Fruit fly (Drosophila melanogaster) whole organism, adult: ENCODE results near the gene Nplp4.

Experiments
- CG11617 ChIP-seq: fragments of 200-800 bp; sonication (Bioruptor generic); optimal IDR thresholded peaks from 2 replicates; lab custom pipeline; 2017; ENCODE audit warnings: mild to moderate bottlenecking, missing biosample characterization, missing genetic modification reagents, missing genetic modification characterization
- CG12768 ChIP-seq: fragments of 200-800 bp; sonication (Bioruptor generic); optimal IDR thresholded peaks from 2 replicates; lab custom pipeline; 2017; ENCODE audit warnings: missing biosample characterization, missing genetic modification characterization, mild to moderate bottlenecking, moderate library complexity, missing genetic modification reagents
- CG14711 ChIP-seq: fragments of 200-800 bp; sonication (Bioruptor generic); optimal IDR thresholded peaks from 2 replicates; lab custom pipeline; 2018; ENCODE audit warnings: missing biosample characterization, mild to moderate bottlenecking, missing genetic modification characterization, moderate library complexity
- CG1620 ChIP-seq: fragments of 200-800 bp; sonication (Bioruptor generic); optimal IDR thresholded peaks from 2 replicates; lab custom pipeline; 2016; ENCODE audit warnings: missing biosample characterization, missing genetic modification characterization
- CG33017 ChIP-seq: fragments of 200-800 bp; sonication (Bioruptor generic); optimal IDR thresholded peaks from 2 replicates; lab custom pipeline; 2018; ENCODE audit warnings: missing biosample characterization, mild to moderate bottlenecking, missing genetic modification characterization, moderate library complexity
- CG5204 ChIP-seq: fragments of 200-800 bp; sonication (Bioruptor generic); optimal IDR thresholded peaks from 2 replicates; lab custom pipeline; 2016; ENCODE audit warnings: missing biosample characterization, missing genetic modification characterization
- CG7045 ChIP-seq: fragments of 200-800 bp; sonication (Bioruptor generic); optimal IDR thresholded peaks from 2 replicates; lab custom pipeline; 2017; ENCODE audit warnings: missing biosample characterization, mild to moderate bottlenecking, missing genetic modification characterization
- CG7101 ChIP-seq: fragments of 200-800 bp; sonication (Bioruptor generic); optimal IDR thresholded peaks from 2 replicates; lab custom pipeline; 2018; ENCODE audit warnings: missing biosample characterization, mild to moderate bottlenecking, missing genetic modification characterization, moderate library complexity
- Clk ChIP-seq: fragments of 200-800 bp; sonication (Bioruptor generic); optimal IDR thresholded peaks from 2 replicates; lab custom pipeline; 2017; ENCODE audit warnings: missing biosample characterization, missing genetic modification characterization
- Crg-1 ChIP-seq: fragments of 200-800 bp; sonication (Bioruptor generic); optimal IDR thresholded peaks from 2 replicates; lab custom pipeline; 2016; ENCODE audit warnings: missing biosample characterization, missing genetic modification characterization
- Hr96 ChIP-seq: fragments of 200-800 bp; sonication (Bioruptor generic); optimal IDR thresholded peaks from 2 replicates; lab custom pipeline; 2016; ENCODE audit warnings: missing biosample characterization, missing genetic modification characterization
- Mnt ChIP-seq: fragments of 200-800 bp; sonication (Bioruptor generic); optimal IDR thresholded peaks from 2 replicates; lab custom pipeline; 2016; ENCODE audit warnings: missing biosample characterization, mild to moderate bottlenecking, missing genetic modification characterization
- bab1 ChIP-seq: fragments of 200-800 bp; sonication (Bioruptor generic); optimal IDR thresholded peaks from 3 replicates; lab custom pipeline; 2019; ENCODE audit warnings: missing biosample characterization, mild to moderate bottlenecking, missing genetic modification characterization, moderate library complexity
- cic ChIP-seq: fragments of 200-800 bp; sonication (Bioruptor generic); optimal IDR thresholded peaks from 2 replicates; lab custom pipeline; 2017; ENCODE audit warnings: missing biosample characterization, mild to moderate bottlenecking, missing genetic modification characterization, moderate library complexity
- cnc ChIP-seq, 2 experiments: fragments of >200 bp; optimal IDR thresholded peaks; 2 replicates each; lab custom pipeline; 2017
- kay ChIP-seq: fragments of 200-800 bp; sonication (Bioruptor generic); peaks from one replicate; lab custom pipeline; 2016; ENCODE audit warnings: missing biosample characterization, missing genetic modification characterization, borderline replicate concordance
- ovo ChIP-seq: fragments of 200-800 bp; sonication (Bioruptor generic); optimal IDR thresholded peaks from 2 replicates; lab custom pipeline; 2016; ENCODE audit warnings: missing biosample characterization, missing genetic modification characterization
- pad ChIP-seq: fragments of 200-800 bp; sonication (Bioruptor generic); optimal IDR thresholded peaks from 3 replicates; lab custom pipeline; 2017; ENCODE audit warnings: missing biosample characterization, missing genetic modification characterization, mild to moderate bottlenecking, moderate library complexity, missing genetic modification reagents
- tj ChIP-seq: fragments of 200-800 bp; sonication (Bioruptor generic); optimal IDR thresholded peaks from 3 replicates; lab custom pipeline; 2017; ENCODE audit warnings: missing biosample characterization, mild to moderate bottlenecking, missing genetic modification characterization, moderate library complexity
- toe ChIP-seq: fragments of 200-800 bp; sonication (Bioruptor generic); optimal IDR thresholded peaks from 2 replicates; lab custom pipeline; 2016; ENCODE audit warnings: missing biosample characterization, missing genetic modification characterization

Gene Nplp4

dm6 chr2L:2038253-2038955 lies 30.2 kb downstream of the Nplp4 start:
- TF ChIP-seq CG7045 (GFP tag; lab: Kevin White, UChicago) (no peak), Crg-1 (no peak), cic (peak; percentile 49), CG11617 (peak; percentile 2), CG7101 (tag; lab: Kevin White, UChicago) (no peak), pad (GFP tag; lab: Kevin White, UChicago) (peak; percentile 20), CG14711 (tag; lab: Kevin White, UChicago) (peak; percentile 57), toe (GFP tag; lab: Kevin White, UChicago) (no peak), tj (GFP tag; lab: Kevin White, UChicago) (peak; percentile 90), cnc (optimal IDR thresholded peaks at IDR 0.05; lab: Kevin White, UChicago) (peak in 1 of 2 experiments; percentile 21), CG12768 (GFP tag; lab: Kevin White, UChicago) (peak; percentile 20), CG33017 (no peak), CG5204 (GFP tag; lab: Kevin White, UChicago) (no peak), CG1620 (GFP tag; lab: Kevin White, UChicago) (no peak), Mnt (no peak), bab1 (GFP tag; lab: Kevin White, UChicago) (peak; percentile 47), ovo (no peak), Hr96 (GFP tag; lab: Kevin White, UChicago) (no peak), Clk (GFP tag; lab: Kevin White, UChicago) (no peak), kay (no peak)

DNA sequence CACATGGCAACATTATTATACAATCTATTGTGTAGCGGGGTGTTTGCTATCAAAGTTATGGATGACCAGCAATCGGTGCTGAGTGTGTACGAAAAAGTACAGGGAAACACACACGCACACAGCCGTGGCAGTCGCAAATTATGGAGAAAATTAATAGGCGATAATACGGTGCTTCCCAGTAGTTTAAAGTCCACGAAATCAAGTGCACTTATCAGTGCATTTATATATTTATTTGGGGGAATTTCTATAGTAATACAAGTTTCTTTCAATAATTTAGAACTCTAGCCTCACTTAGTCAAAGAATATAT lies 30.7 kb downstream of the Nplp4 start:
- TF ChIP-seq Clk (GFP tag; lab: Kevin White, UChicago) = no peak
- TF ChIP-seq CG7045 (GFP tag; lab: Kevin White, UChicago) = no peak
- TF ChIP-seq bab1 (GFP tag; lab: Kevin White, UChicago) = peak; percentile 15
- TF ChIP-seq kay = peak; percentile 62
- no peak for TF ChIP-seq tj (GFP tag; lab: Kevin White, UChicago)
- TF ChIP-seq CG1620 (GFP tag; lab: Kevin White, UChicago) = no peak
- TF ChIP-seq ovo = no peak

dm6 chr2L:2039458-2039857 lies 31.2 kb downstream of the Nplp4 start:
- no peak for TF ChIP-seq Hr96 (GFP tag; lab: Kevin White, UChicago)
- TF ChIP-seq Clk (GFP tag; lab: Kevin White, UChicago) = no peak
- peak; percentile 40 for TF ChIP-seq CG12768 (GFP tag; lab: Kevin White, UChicago)
- TF ChIP-seq cic = peak; percentile 11
- TF ChIP-seq pad (GFP tag; lab: Kevin White, UChicago) = peak; percentile 18
- TF ChIP-seq CG5204 (GFP tag; lab: Kevin White, UChicago) = no peak
- no peak for TF ChIP-seq cnc (optimal IDR thresholded peaks at IDR 0.05; lab: Kevin White, UChicago)
- peak; percentile 20 for TF ChIP-seq CG7101 (tag; lab: Kevin White, UChicago)
- TF ChIP-seq CG33017 = peak; percentile 35
- TF ChIP-seq kay = peak; percentile 45
- TF ChIP-seq Mnt = peak; percentile 17

- no peak for TF ChIP-seq Mnt
- TF ChIP-seq cic = no peak
- TF ChIP-seq CG1620 (GFP tag; lab: Kevin White, UChicago) = no peak
- TF ChIP-seq CG7101 (tag; lab: Kevin White, UChicago) = no peak
- no peak for TF ChIP-seq CG33017
- TF ChIP-seq bab1 (GFP tag; lab: Kevin White, UChicago) = no peak
- no peak for TF ChIP-seq tj (GFP tag; lab: Kevin White, UChicago)
- no peak for TF ChIP-seq Crg-1
Measured at dm6 chr2L:2042072-2042471, 33.9 kb downstream of the Nplp4 start.

dm6 chr2L:2044826-2045225 lies 36.6 kb downstream of the Nplp4 start:
- TF ChIP-seq bab1 (GFP tag; lab: Kevin White, UChicago) (no peak), CG33017 (no peak), CG7045 (GFP tag; lab: Kevin White, UChicago) (no peak)

DNA sequence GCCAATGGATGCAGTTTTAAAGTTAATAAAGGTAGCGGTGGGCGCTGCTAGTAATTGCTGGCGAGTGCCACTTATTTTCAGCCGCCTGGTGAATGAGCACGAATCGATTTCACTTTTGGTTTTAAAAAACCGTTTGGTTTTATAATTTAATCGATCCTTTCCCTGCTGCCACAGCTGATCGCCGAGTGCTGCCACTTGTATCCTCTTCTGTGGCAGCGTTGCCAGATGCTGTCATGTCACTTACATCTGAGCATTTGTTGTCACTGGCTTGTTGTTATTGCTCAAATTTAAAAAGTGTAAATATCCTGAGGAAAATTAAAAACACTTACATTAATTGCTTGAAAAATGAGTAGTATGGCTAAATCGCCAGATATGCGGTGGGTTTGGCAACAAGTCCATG lies 37.1 kb downstream of the Nplp4 start, which contains the start of gene Kebab:
Kebab (plus strand) TSS at position 230 of the 400 bp plus-strand sequence.
- no peak for TF ChIP-seq CG33017

dm6 chr2L:2054289-2054688 lies 46.1 kb downstream of the Nplp4 start, which contains the start of gene Or22c:
Or22c (plus strand) TSS chr2L:2054589.
- TF ChIP-seq CG1620 (GFP tag; lab: Kevin White, UChicago) (no peak), tj (GFP tag; lab: Kevin White, UChicago) (no peak), cic (no peak), Clk (GFP tag; lab: Kevin White, UChicago) (no peak), Hr96 (GFP tag; lab: Kevin White, UChicago) (no peak), toe (GFP tag; lab: Kevin White, UChicago) (no peak)
